Worm (Caenorhabditis elegans) whole organism, L4/young adult: ENCODE measurements around the gene rrf-3.

ENCODE experiments used
- W03F9.2 ChIP-seq: fragments of 150-350 bp; optimal IDR thresholded peaks from 2 replicates; lab custom pipeline; 2014; ENCODE audit warnings: missing biosample characterization, missing genetic modification characterization
- him-1 ChIP-seq: sonication (generic microtip); optimal IDR thresholded peaks from 2 replicates; lab custom pipeline; 2016; ENCODE audit warnings: missing genotype, missing genetic modification reagents, missing genetic modification characterization, missing compliant biosample characterization

ce11 chrII:8129040-8129387 lies 33.3 kb upstream of the rrf-3 start:
- TF ChIP-seq W03F9.2 (tag; lab: Kevin White, UChicago) (no peak), him-1 (no peak)
